Fruit fly (Drosophila melanogaster) whole organism, embryonic: ENCODE data around the gene Grasp65.

ENCODE experiments used
- CG10274 ChIP-seq: fragments of 200-800 bp; sonication (Bioruptor generic); optimal IDR thresholded peaks from 3 replicates; lab custom pipeline; 2017; ENCODE audit warnings: missing biosample characterization, mild to moderate bottlenecking, missing genetic modification characterization
- CG11398 ChIP-seq: fragments of 200-800 bp; sonication (Bioruptor generic); optimal IDR thresholded peaks from 2 replicates; lab custom pipeline; 2016; ENCODE audit warnings: missing biosample characterization, missing genetic modification characterization
- CG12104 ChIP-seq: fragments of 200-800 bp; sonication (Bioruptor generic); optimal IDR thresholded peaks from 3 replicates; lab custom pipeline; 2016; ENCODE audit warnings: missing biosample characterization, missing genetic modification characterization
- CG13775 ChIP-seq: fragments of 200-800 bp; sonication (Bioruptor generic); optimal IDR thresholded peaks from 3 replicates; lab custom pipeline; 2017; ENCODE audit warnings: missing biosample characterization, mild to moderate bottlenecking, missing genetic modification characterization
- CG14965 ChIP-seq: fragments of 200-800 bp; sonication (Bioruptor generic); optimal IDR thresholded peaks from 2 replicates; lab custom pipeline; 2016; ENCODE audit warnings: missing biosample characterization, missing genetic modification characterization, borderline replicate concordance
- CG16863 ChIP-seq: fragments of 200-800 bp; sonication (Bioruptor generic); optimal IDR thresholded peaks from 3 replicates; lab custom pipeline; 2016; ENCODE audit warnings: missing biosample characterization, missing genetic modification characterization
- CG17361 ChIP-seq: fragments of 200-800 bp; sonication (Bioruptor generic); IDR thresholded peaks from 3 replicates; pipeline ENCODE4 v1.3.6; 2022; ENCODE audit warnings: missing biosample characterization, missing genetic modification characterization
- CG17568 ChIP-seq: fragments of 200-800 bp; sonication (Bioruptor generic); optimal IDR thresholded peaks from 2 replicates; lab custom pipeline; 2018; ENCODE audit warnings: missing biosample characterization, mild to moderate bottlenecking, missing genetic modification characterization, moderate library complexity
- CG18599 ChIP-seq: fragments of 200-800 bp; sonication (Bioruptor generic); optimal IDR thresholded peaks from 3 replicates; lab custom pipeline; 2017; ENCODE audit warnings: missing biosample characterization, missing genetic modification characterization, mild to moderate bottlenecking, moderate library complexity, missing genetic modification reagents
- CG30020 ChIP-seq: fragments of 200-800 bp; optimal IDR thresholded peaks from 2 replicates; lab custom pipeline; 2019; ENCODE audit warnings: missing biosample characterization, mild to moderate bottlenecking, missing genetic modification characterization, moderate library complexity
- CG31388 ChIP-seq: fragments of 200-800 bp; sonication (Bioruptor generic); optimal IDR thresholded peaks from 2 replicates; lab custom pipeline; 2016; ENCODE audit warnings: missing biosample characterization, missing genetic modification characterization
- CG34422 ChIP-seq: fragments of 200-800 bp; sonication (Bioruptor generic); IDR thresholded peaks from 3 replicates; pipeline ENCODE4 v1.3.6; 2022; ENCODE audit warnings: missing biosample characterization, missing genetic modification characterization
- CG43689 ChIP-seq: fragments of 200-800 bp; sonication (Bioruptor generic); IDR thresholded peaks from 2 replicates; pipeline ENCODE4 v1.3.6; 2022; ENCODE audit warnings: missing biosample characterization, missing genetic modification characterization
- CG4730 ChIP-seq: fragments of 200-800 bp; sonication (Bioruptor generic); IDR thresholded peaks from 2 replicates; pipeline ENCODE4 v1.3.6; 2022; ENCODE audit warnings: missing biosample characterization, missing genetic modification characterization
- CG6272 ChIP-seq: fragments of 200-800 bp; sonication (Bioruptor generic); IDR thresholded peaks from 2 replicates; pipeline ENCODE4 v1.3.6; 2022; ENCODE audit warnings: missing biosample characterization, missing genetic modification characterization
- CG7745 ChIP-seq: fragments of 200-800 bp; sonication (Bioruptor generic); optimal IDR thresholded peaks from 2 replicates; lab custom pipeline; 2018; ENCODE audit warnings: missing biosample characterization, mild to moderate bottlenecking, missing genetic modification characterization, moderate library complexity
- CG7786 ChIP-seq: fragments of 200-800 bp; sonication (Bioruptor generic); optimal IDR thresholded peaks from 2 replicates; lab custom pipeline; 2016; ENCODE audit warnings: missing biosample characterization, missing genetic modification characterization
- CG7987 ChIP-seq: fragments of 200-800 bp; sonication (Bioruptor generic); optimal IDR thresholded peaks from 2 replicates; lab custom pipeline; 2018; ENCODE audit warnings: missing biosample characterization, mild to moderate bottlenecking, missing genetic modification characterization, moderate library complexity
- CG8290 ChIP-seq, 3 experiments: fragments of 200-800 bp; sonication (Bioruptor generic); optimal IDR thresholded peaks; 2 replicates each; lab custom pipeline; 2016 to 2019; ENCODE audit warnings: missing biosample characterization in 3 of 3, missing genetic modification characterization in 3 of 3, mild to moderate bottlenecking in 2 of 3, moderate library complexity in 1 of 3
- CG9932 ChIP-seq: fragments of 200-800 bp; sonication (Bioruptor generic); IDR thresholded peaks from 2 replicates; pipeline ENCODE4 v1.3.6; 2022; ENCODE audit warnings: missing biosample characterization, missing genetic modification characterization
- D19B ChIP-seq: fragments of 200-800 bp; sonication (Bioruptor generic); optimal IDR thresholded peaks from 2 replicates; lab custom pipeline; 2017; ENCODE audit warnings: missing biosample characterization, mild to moderate bottlenecking, missing genetic modification characterization
- Hr51 ChIP-seq, 2 experiments: fragments of 200-800 bp; sonication (Bioruptor generic); optimal IDR thresholded peaks; 2 replicates in 1 of 2; 3 replicates in 1 of 2; lab custom pipeline; 2016 to 2018; ENCODE audit warnings: missing biosample characterization in 2 of 2, missing genetic modification characterization in 2 of 2, mild to moderate bottlenecking in 1 of 2, moderate library complexity in 1 of 2
- Hr78 ChIP-seq, 2 experiments: fragments of 200-800 bp in 1 of 2; fragments of >200 bp in 1 of 2; sonication (Bioruptor generic) in 1 of 2; optimal IDR thresholded peaks; 2 replicates each; lab custom pipeline; 2017 to 2019; ENCODE audit warnings: missing biosample characterization in 2 of 2, missing genetic modification characterization in 2 of 2, mild to moderate bottlenecking in 1 of 2, moderate library complexity in 1 of 2
- Jarid2 ChIP-seq: fragments of 200-800 bp; sonication (Bioruptor generic); optimal IDR thresholded peaks from 3 replicates; lab custom pipeline; 2017; ENCODE audit warnings: mild to moderate bottlenecking, missing biosample characterization, missing genetic modification reagents, missing genetic modification characterization
- MTF-1 ChIP-seq: fragments of 200-800 bp; sonication (Bioruptor generic); optimal IDR thresholded peaks from 2 replicates; lab custom pipeline; 2018; ENCODE audit warnings: missing biosample characterization, mild to moderate bottlenecking, missing genetic modification characterization, borderline replicate concordance
- Opbp ChIP-seq: fragments of 200-800 bp; sonication (Bioruptor generic); IDR thresholded peaks from 3 replicates; pipeline ENCODE4 v1.3.6; 2022; ENCODE audit warnings: missing biosample characterization, missing genetic modification characterization; ENCODE audit not compliant: partially characterized antibody
- Ptx1 ChIP-seq: fragments of 200-800 bp; sonication (Bioruptor generic); IDR thresholded peaks from 2 replicates; pipeline ENCODE4 v1.3.6; 2022; ENCODE audit warnings: missing biosample characterization, missing genetic modification characterization
- Ravus ChIP-seq: fragments of 200-800 bp; sonication (Bioruptor generic); IDR thresholded peaks from 2 replicates; pipeline ENCODE4 v1.3.6; 2022; ENCODE audit warnings: missing biosample characterization, missing genetic modification characterization
- amos ChIP-seq: fragments of 200-800 bp; sonication (Bioruptor generic); IDR thresholded peaks from 2 replicates; pipeline ENCODE4 v1.3.6; 2022; ENCODE audit warnings: missing biosample characterization, missing genetic modification characterization; ENCODE audit not compliant: partially characterized antibody
- bbx ChIP-seq: fragments of 200-800 bp; sonication (Bioruptor generic); IDR thresholded peaks from 2 replicates; pipeline ENCODE4 v1.3.6; 2022; ENCODE audit warnings: missing biosample characterization, missing genetic modification characterization; ENCODE audit not compliant: partially characterized antibody
- cad ChIP-seq: fragments of >200 bp; optimal IDR thresholded peaks from 2 replicates; lab custom pipeline; 2017; ENCODE audit warnings: missing biosample characterization, missing genetic modification characterization
- caup ChIP-seq: fragments of 200-800 bp; sonication (Bioruptor generic); optimal IDR thresholded peaks from 3 replicates; lab custom pipeline; 2017; ENCODE audit warnings: missing biosample characterization, mild to moderate bottlenecking, missing genetic modification characterization, moderate library complexity; ENCODE audit not compliant: severe bottlenecking
- gce ChIP-seq: fragments of 200-800 bp; sonication (Bioruptor generic); IDR thresholded peaks from 3 replicates; pipeline ENCODE4 v1.3.6; 2022; ENCODE audit warnings: missing biosample characterization, missing genetic modification characterization
- gsb ChIP-seq: fragments of 200-800 bp; sonication (Bioruptor generic); IDR thresholded peaks from 2 replicates; pipeline ENCODE4 v1.3.6; 2022; ENCODE audit warnings: missing biosample characterization, missing genetic modification characterization
- ham ChIP-seq: fragments of 200-800 bp; sonication (Bioruptor generic); IDR thresholded peaks from 2 replicates; pipeline ENCODE4 v1.3.6; 2022; ENCODE audit warnings: missing biosample characterization, missing genetic modification characterization
- klu ChIP-seq: fragments of 200-800 bp; sonication (Bioruptor generic); IDR thresholded peaks from 2 replicates; pipeline ENCODE4 v1.3.6; 2022; ENCODE audit warnings: missing biosample characterization, missing genetic modification characterization
- pfk ChIP-seq: fragments of 200-800 bp; sonication (Bioruptor generic); optimal IDR thresholded peaks from 2 replicates; lab custom pipeline; 2018; ENCODE audit warnings: missing biosample characterization, mild to moderate bottlenecking, missing genetic modification characterization, moderate library complexity
- pita ChIP-seq: fragments of 200-800 bp; sonication (Bioruptor generic); optimal IDR thresholded peaks from 2 replicates; lab custom pipeline; 2017; ENCODE audit warnings: missing biosample characterization, mild to moderate bottlenecking, missing genetic modification characterization
- ranshi ChIP-seq: fragments of 200-800 bp; sonication (Bioruptor generic); IDR thresholded peaks from 2 replicates; pipeline ENCODE4 v1.3.6; 2022; ENCODE audit warnings: missing biosample characterization, missing genetic modification characterization
- sima ChIP-seq: fragments of 200-800 bp; sonication (Bioruptor generic); optimal IDR thresholded peaks from 2 replicates; lab custom pipeline; 2016; ENCODE audit warnings: missing biosample characterization, missing genetic modification characterization
- stwl ChIP-seq: fragments of 200-800 bp; sonication (Bioruptor generic); optimal IDR thresholded peaks from 3 replicates; lab custom pipeline; 2018; ENCODE audit warnings: missing biosample characterization, mild to moderate bottlenecking, missing genetic modification characterization, moderate library complexity
- tna ChIP-seq: fragments of 200-800 bp; sonication (Bioruptor generic); IDR thresholded peaks from 2 replicates; pipeline ENCODE4 v1.3.6; 2022; ENCODE audit warnings: missing biosample characterization, missing genetic modification characterization; ENCODE audit not compliant: partially characterized antibody
- ttk ChIP-seq: fragments of 200-800 bp; sonication (Bioruptor generic); IDR thresholded peaks from 2 replicates; pipeline ENCODE4 v2.1.2; 2022; ENCODE audit warnings: missing biosample characterization, missing genetic modification characterization
- z ChIP-seq: fragments of 200-800 bp; sonication (Bioruptor generic); IDR thresholded peaks from 3 replicates; pipeline ENCODE4 v1.3.6; 2022; ENCODE audit warnings: missing biosample characterization, missing genetic modification characterization
- zf30C ChIP-seq: fragments of 200-800 bp; sonication (Bioruptor generic); optimal IDR thresholded peaks from 3 replicates; lab custom pipeline; 2018; ENCODE audit warnings: missing biosample characterization, mild to moderate bottlenecking, missing genetic modification characterization

The Grasp65 gene

dm6 chr3L:19919981-19920380, 4.8 kb upstream of the Grasp65 start (continued):
- TF ChIP-seq pita (GFP tag; lab: Kevin White, UChicago), result no peak
- TF ChIP-seq, all 482 proteins: peak for 0

dm6 chr3L:19922833-19923745, 1.7 kb upstream of the Grasp65 start, which contains the start of gene Pfdn6:
Gene Pfdn6, plus strand, starts transcription at chr3L:19923671.
- TF ChIP-seq tna (GFP tag; lab: Robert Waterston, UW) (peak; percentile 70), stwl (tag; lab: Kevin White, UChicago) (peak; percentile 86), gce (GFP tag; lab: Robert Waterston, UW) (no peak), z (GFP tag; lab: Robert Waterston, UW) (no peak), CG7786 (peak; percentile 85), sima (GFP tag; lab: Kevin White, UChicago) (no peak), CG16863 (GFP tag; lab: Kevin White, UChicago) (peak; percentile 71), Hr51 (GFP tag; optimal IDR thresholded peaks at IDR 0.05; lab: Kevin White, UChicago) (peak; percentile 45 to 77), CG34422 (peak; percentile 71; the same call in 1 of the 3 replicates), CG14965 (GFP tag; lab: Kevin White, UChicago) (no peak), CG18599 (GFP tag; lab: Kevin White, UChicago) (no peak), CG30020 (tag; lab: Kevin White, UChicago) (peak; percentile 65), CG9932 (GFP tag; lab: Robert Waterston, UW) (peak; percentile 82), cad (no peak), CG13775 (GFP tag; lab: Kevin White, UChicago) (peak; percentile 93), Ravus (GFP tag; lab: Robert Waterston, UW) (no peak), bbx (GFP tag; lab: Robert Waterston, UW) (peak; percentile 34; the same call in 1 of the 2 replicates), CG10274 (GFP tag; lab: Kevin White, UChicago) (peak; percentile 22), CG43689 (GFP tag; lab: Robert Waterston, UW) (no peak), gsb (GFP tag; lab: Robert Waterston, UW) (peak; percentile 66), zf30C (GFP tag; lab: Kevin White, UChicago) (no peak), caup (GFP tag; lab: Kevin White, UChicago) (peak; percentile 58), MTF-1 (GFP tag; lab: Kevin White, UChicago) (no peak), CG11398 (GFP tag; lab: Kevin White, UChicago) (peak; percentile 29), amos (GFP tag; lab: Robert Waterston, UW) (peak; percentile 63; the same call in 1 of the 2 replicates), CG6272 (GFP tag; lab: Robert Waterston, UW) (no peak; the same call in none of the 2 replicates), Ptx1 (GFP tag; lab: Robert Waterston, UW) (peak; percentile 82), CG12104 (peak; percentile 72), Hr78 (GFP tag; optimal IDR thresholded peaks at IDR 0.05; lab: Kevin White, UChicago) (no peak), D19B (peak; percentile 40), Jarid2 (GFP tag; lab: Kevin White, UChicago) (no peak), ham (GFP tag; lab: Robert Waterston, UW) (no peak), CG7745 (tag; lab: Kevin White, UChicago) (no peak), CG7987 (no peak), klu (GFP tag; lab: Robert Waterston, UW) (peak; percentile 80), CG4730 (GFP tag; lab: Robert Waterston, UW) (peak; percentile 71), CG17361 (GFP tag; lab: Robert Waterston, UW) (peak; percentile 84; the same call in 2 of the 3 replicates), pfk (GFP tag; lab: Kevin White, UChicago) (no peak), CG17568 (no peak), ranshi (0 out of 2 replicates have a peak, but pooled peaks have one; percentile 33), CG31388 (GFP tag; lab: Kevin White, UChicago) (peak; percentile 19), ttk (GFP tag; lab: Robert Waterston, UW) (no peak; the same call in 1 of the 2 replicates), Opbp (GFP tag; lab: Robert Waterston, UW) (peak; percentile 71), CG8290 (GFP tag; optimal IDR thresholded peaks at IDR 0.05; lab: Kevin White, UChicago) (peak; percentile 82), CG8290 (tag; optimal IDR thresholded peaks at IDR 0.05; lab: Kevin White, UChicago) (peak; percentile 68 to 77)
